Fruit fly (Drosophila melanogaster) whole organism: ENCODE data around the gene Kcmf1.
A peak's percentile ranks its signal among the peaks of the same experiment; 100 is the strongest.

ENCODE experiments used
- CG8478 ChIP-seq: fragments of >200 bp; optimal IDR thresholded peaks from 2 replicates; lab custom pipeline; 2018; ENCODE audit warnings: inconsistent platforms
- Dll ChIP-seq: fragments of >200 bp; optimal IDR thresholded peaks from 2 replicates; lab custom pipeline; 2017
- EcR ChIP-seq, 2 experiments: fragments of >200 bp; optimal IDR thresholded peaks; 2 replicates each; lab custom pipeline; 2017; ENCODE audit warnings: missing biosample characterization in 2 of 2, missing genetic modification characterization in 2 of 2, missing genetic modification reagents in 2 of 2
- pan ChIP-seq: fragments of >200 bp; optimal IDR thresholded peaks from 2 replicates; lab custom pipeline; 2017
- psq ChIP-seq: fragments of >200 bp; optimal IDR thresholded peaks from 2 replicates; lab custom pipeline; 2017
- usp ChIP-seq: fragments of >200 bp; optimal IDR thresholded peaks from 2 replicates; lab custom pipeline; 2017; ENCODE audit warnings: missing biosample characterization, missing genetic modification characterization, mixed read lengths

Gene Kcmf1

DNA sequence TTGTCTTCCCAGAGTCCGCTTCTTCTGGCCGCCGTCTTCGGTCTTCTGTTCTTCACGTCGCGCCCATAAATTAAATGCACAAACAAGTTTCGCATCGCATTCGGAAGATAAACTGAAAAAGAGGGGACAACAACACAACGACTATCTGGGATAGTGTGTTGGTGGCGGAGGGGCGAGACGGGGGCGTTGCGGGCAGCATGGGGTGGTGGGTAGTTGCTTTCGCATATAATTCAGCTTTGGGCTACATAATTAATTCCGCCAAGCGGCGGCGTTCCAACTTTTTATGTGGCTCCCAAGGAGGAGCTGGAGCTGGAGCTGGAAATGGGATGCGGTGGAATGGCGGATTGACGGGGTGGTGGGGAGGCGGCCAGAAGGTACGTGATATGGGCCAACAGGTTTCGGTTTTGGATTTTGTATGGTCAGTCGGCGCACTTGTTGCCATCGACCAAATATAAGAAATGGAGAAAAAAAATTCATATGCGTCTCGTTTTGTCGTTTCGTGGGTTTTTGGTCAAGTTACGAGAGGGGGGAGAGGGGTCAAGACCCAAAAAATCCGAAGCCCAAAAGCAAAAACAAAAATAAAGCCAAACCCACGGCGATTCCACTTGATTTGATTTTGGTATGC, 45.3 kb downstream of the Kcmf1 start:
- no peak for TF ChIP-seq psq (lab: Kevin White, UChicago)
- no peak for TF ChIP-seq pan
- TF ChIP-seq Dll = peak; percentile 71
- TF ChIP-seq usp (GFP tag; lab: Kevin White, UChicago) = no peak

DNA sequence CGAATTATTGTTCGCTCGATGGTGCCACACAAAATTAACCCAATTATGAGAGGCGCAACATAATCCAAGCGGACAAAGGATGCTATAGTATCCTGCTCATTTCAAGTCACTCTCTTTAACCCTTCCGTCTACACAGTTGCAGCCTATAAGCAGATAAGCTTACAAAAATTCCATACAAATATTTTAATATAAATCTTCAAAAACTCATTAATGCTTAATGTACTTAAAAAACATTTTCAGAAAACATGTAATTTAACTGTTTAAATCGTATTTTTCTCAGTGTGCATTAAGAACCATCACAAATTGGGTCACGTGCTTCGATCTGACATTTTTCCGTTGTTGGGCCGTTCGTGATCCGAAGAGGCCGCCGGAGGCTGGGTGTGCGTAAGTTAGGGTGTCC, 45.9 kb downstream of the Kcmf1 start:
- no peak for TF ChIP-seq usp (GFP tag; lab: Kevin White, UChicago)
- TF ChIP-seq EcR (GFP tag; optimal IDR thresholded peaks at IDR 0.05; lab: Kevin White, UChicago) = no peak

DNA sequence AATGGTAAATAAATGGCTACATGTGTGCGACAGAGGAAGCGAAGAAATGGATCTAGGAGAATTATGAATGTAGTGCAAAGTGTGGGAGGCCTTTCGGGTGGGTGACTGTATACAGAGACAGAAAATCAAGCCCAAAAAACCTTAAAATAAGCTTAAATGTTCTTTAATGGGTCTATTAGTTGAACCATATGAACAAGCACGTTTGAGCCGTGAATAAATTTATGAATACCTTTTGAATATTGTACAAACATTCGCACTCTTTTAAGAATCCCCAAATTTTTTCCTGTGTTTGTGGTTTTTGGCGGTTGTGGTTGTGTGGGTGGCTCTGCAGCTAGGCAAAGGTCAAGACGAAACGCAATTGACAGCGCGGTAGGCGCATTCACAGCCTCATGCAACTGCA, 48.1 kb downstream of the Kcmf1 start:
- TF ChIP-seq Dll (no peak), CG8478 (lab: Kevin White, UChicago) (no peak), usp (GFP tag; lab: Kevin White, UChicago) (no peak), pan (no peak), EcR (GFP tag; optimal IDR thresholded peaks at IDR 0.05; lab: Kevin White, UChicago) (no peak), psq (lab: Kevin White, UChicago) (no peak)

DNA sequence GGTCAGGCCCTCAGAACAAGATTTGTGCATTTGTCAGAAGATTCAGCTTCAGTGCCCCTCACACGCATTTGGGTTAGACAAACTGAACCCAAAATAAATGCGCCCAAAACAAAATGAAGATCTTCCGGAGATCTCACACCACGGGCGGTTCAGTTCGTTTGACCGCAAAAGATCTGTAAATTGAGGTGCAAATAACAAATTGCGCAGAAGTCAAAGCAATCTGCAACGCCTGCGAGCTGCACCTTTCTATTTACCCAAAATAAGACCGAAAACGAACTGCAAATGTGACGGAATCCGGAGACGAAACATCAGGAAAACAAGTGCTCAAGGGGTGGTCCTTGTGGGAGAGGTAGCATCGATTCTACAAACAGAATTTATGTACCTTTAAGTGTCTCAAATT, 49.2 kb downstream of the Kcmf1 start:
- TF ChIP-seq Dll = no peak
- TF ChIP-seq CG8478 (lab: Kevin White, UChicago) = no peak
- TF ChIP-seq pan = no peak
- TF ChIP-seq usp (GFP tag; lab: Kevin White, UChicago) = no peak
- TF ChIP-seq psq (lab: Kevin White, UChicago) = no peak
- TF ChIP-seq EcR (GFP tag; optimal IDR thresholded peaks at IDR 0.05; lab: Kevin White, UChicago) = no peak

DNA sequence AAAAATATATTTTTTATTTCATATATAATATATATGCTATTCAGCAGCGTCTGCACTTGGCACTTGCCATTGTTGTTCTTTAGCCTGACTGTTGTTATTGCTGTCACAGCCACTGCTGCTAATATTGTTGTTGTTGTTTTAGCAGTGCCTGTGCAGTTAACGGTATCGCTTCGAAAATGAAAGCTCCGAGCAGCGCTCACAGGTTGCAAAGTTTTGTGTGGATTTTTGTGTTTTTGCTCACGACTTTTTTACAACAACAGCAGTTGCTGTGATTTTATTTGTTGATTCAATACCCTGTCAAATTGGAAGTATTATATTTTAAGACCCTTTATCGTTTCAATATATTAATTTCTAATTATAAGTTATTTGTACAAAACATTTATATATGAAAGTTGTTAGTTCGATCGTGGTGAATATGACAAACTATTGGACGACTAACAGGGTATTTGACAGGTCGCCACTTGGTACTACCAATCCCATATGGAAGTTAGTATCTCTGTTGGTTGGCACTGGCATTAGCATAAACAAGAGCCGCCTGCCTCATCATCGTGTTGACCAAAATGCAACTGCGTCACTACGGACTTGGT, 50.9 kb downstream of the Kcmf1 start:
- TF ChIP-seq CG8478 (lab: Kevin White, UChicago) = no peak
- no peak for TF ChIP-seq pan
- TF ChIP-seq usp (GFP tag; lab: Kevin White, UChicago) = no peak
- no peak for TF ChIP-seq Dll
- TF ChIP-seq psq (lab: Kevin White, UChicago) = no peak
- no peak for TF ChIP-seq EcR (GFP tag; optimal IDR thresholded peaks at IDR 0.05; lab: Kevin White, UChicago)

DNA sequence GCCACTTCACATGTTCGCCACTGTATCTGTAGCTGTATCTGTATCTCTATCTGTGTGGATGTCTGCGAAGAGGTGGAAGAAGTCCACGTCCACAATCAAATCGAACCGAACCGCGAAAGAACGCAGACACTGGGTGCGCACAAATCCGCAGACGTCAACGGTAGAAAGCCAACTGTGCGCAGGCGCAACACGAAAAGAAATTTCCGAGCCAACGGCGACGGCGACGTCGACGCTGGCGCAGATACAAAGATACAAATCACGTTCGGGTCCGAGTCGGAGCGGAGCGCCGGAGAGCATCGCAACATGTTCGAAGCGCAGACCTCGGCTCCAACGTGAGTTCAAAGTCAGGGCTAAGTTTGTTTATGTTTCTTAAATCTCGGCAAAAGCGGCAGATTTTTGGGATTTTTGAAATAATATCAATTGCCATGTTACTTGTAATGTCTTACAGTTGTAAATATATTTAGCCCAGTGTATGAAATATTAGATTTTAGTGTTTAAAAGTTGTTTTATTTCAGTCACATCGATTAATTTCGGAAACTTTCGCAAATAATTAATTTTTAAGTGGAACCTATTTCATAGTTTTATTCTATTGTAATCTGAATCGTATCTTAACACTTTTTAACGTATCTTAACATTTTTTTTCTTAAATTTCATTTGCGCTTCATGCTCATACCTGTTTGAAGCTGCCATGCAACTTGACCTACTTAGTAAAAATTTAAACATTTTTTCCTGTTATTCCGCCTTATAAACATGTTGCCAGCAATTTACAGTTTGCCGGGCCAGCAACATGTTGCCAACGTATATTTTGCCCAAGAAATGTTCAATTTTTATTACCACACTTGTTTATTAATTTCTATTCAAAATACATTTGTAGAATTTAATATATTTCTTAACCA, 51.6 kb downstream of the Kcmf1 start, which contains the start of gene ich:
ich (minus strand) TSS at position 178 of the 896 bp plus-strand sequence.
- no peak for TF ChIP-seq usp (GFP tag; lab: Kevin White, UChicago)

DNA sequence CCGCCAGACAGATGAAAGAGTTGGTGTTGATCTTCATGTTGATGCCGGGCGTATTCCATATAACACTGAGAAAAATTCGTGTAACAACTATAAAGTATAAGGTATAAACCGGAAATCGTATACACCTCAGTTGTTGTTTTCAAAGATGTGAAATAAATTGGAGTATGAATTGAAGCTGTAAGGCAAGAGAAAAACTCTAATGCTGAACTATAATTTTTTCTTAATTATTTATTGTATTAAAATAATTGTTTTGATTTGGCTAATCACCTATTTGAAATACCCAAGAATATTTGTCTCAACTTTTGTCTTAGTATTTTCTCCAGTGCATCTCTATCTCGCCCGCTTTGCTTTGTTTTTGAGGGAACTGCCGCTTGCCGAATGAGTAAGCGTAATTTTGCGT, 54.4 kb downstream of the Kcmf1 start:
- TF ChIP-seq EcR (GFP tag; optimal IDR thresholded peaks at IDR 0.05; lab: Kevin White, UChicago) = no peak
